Worm (Caenorhabditis elegans) whole organism, L3 larva: ENCODE results near the gene fbxa-171.
A peak's percentile ranks its signal among the peaks of the same experiment; 100 is the strongest.

Experiments
- R02D3.7 ChIP-seq: fragments of 150-350 bp; optimal IDR thresholded peaks from 2 replicates; lab custom pipeline; 2014; ENCODE audit warnings: missing biosample characterization, missing genetic modification characterization
- ZK546.5 ChIP-seq: sonication (generic microtip); optimal IDR thresholded peaks from 2 replicates; lab custom pipeline; 2017; ENCODE audit warnings: missing biosample characterization, missing genetic modification characterization
- ceh-16 ChIP-seq: sonication (generic microtip); optimal IDR thresholded peaks from 2 replicates; lab custom pipeline; 2017; ENCODE audit warnings: missing biosample characterization, missing genetic modification characterization
- ceh-28 ChIP-seq: fragments of 150-350 bp; optimal IDR thresholded peaks from 2 replicates; lab custom pipeline; 2014; ENCODE audit warnings: missing biosample characterization, missing genetic modification reagents, missing genetic modification characterization
- ceh-9 ChIP-seq: sonication (generic microtip); optimal IDR thresholded peaks from 2 replicates; lab custom pipeline; 2018; ENCODE audit warnings: missing biosample characterization, missing genetic modification characterization
- daf-12 ChIP-seq: fragments of 150-350 bp; optimal IDR thresholded peaks from 2 replicates; lab custom pipeline; 2014; ENCODE audit warnings: missing biosample characterization, missing genetic modification reagents, missing genetic modification characterization
- egl-27 ChIP-seq: sonication (generic microtip); optimal IDR thresholded peaks from 4 replicates; lab custom pipeline; 2017; ENCODE audit warnings: missing biosample characterization, missing genetic modification reagents, missing genetic modification characterization
- egl-5 ChIP-seq: fragments of 150-350 bp; optimal IDR thresholded peaks from 2 replicates; lab custom pipeline; 2017; ENCODE audit warnings: missing biosample characterization, missing genetic modification reagents, missing genetic modification characterization, inconsistent platforms
- elt-1 ChIP-seq: fragments of 150-350 bp; optimal IDR thresholded peaks from 2 replicates; lab custom pipeline; 2014; ENCODE audit warnings: missing biosample characterization, missing genetic modification characterization
- elt-2 ChIP-seq: sonication (generic microtip); optimal IDR thresholded peaks from 2 replicates; lab custom pipeline; 2016; ENCODE audit warnings: missing genetic modification reagents, mild to moderate bottlenecking, missing genetic modification characterization, missing compliant biosample characterization
- fkh-10 ChIP-seq: sonication (generic microtip); optimal IDR thresholded peaks from 2 replicates; lab custom pipeline; 2017; ENCODE audit warnings: missing biosample characterization, missing genetic modification reagents, missing genetic modification characterization
- fkh-2 ChIP-seq: fragments of 150-350 bp; optimal IDR thresholded peaks from 2 replicates; lab custom pipeline; 2014; ENCODE audit warnings: missing biosample characterization, missing genetic modification reagents, missing genetic modification characterization
- fos-1 ChIP-seq: fragments of 150-350 bp; optimal IDR thresholded peaks from 2 replicates; lab custom pipeline; 2014; ENCODE audit warnings: missing biosample characterization, missing genetic modification characterization
- jun-1 ChIP-seq: fragments of 150-350 bp; optimal IDR thresholded peaks from 2 replicates; lab custom pipeline; 2014; ENCODE audit warnings: missing biosample characterization, missing genetic modification reagents, missing genetic modification characterization
- lin-15B ChIP-seq: fragments of 150-350 bp; optimal IDR thresholded peaks from 2 replicates; lab custom pipeline; 2014; ENCODE audit warnings: missing biosample characterization, missing genetic modification characterization
- lin-39 ChIP-seq: fragments of 150-350 bp; optimal IDR thresholded peaks from 2 replicates; lab custom pipeline; 2018; ENCODE audit warnings: missing biosample characterization, missing genetic modification reagents, missing genetic modification characterization
- lsy-12 ChIP-seq: sonication (generic microtip); optimal IDR thresholded peaks from 2 replicates; lab custom pipeline; 2016; ENCODE audit warnings: mild to moderate bottlenecking, missing genetic modification characterization, missing compliant biosample characterization
- mdl-1 ChIP-seq: fragments of 150-350 bp; optimal IDR thresholded peaks from 2 replicates; lab custom pipeline; 2014; ENCODE audit warnings: missing biosample characterization, missing genetic modification characterization
- mml-1 ChIP-seq: fragments of 150-350 bp; sonication (generic microtip); optimal IDR thresholded peaks from 3 replicates; lab custom pipeline; 2014; ENCODE audit warnings: missing biosample characterization, missing genetic modification characterization
- nhr-23 ChIP-seq: fragments of 150-350 bp; optimal IDR thresholded peaks from 2 replicates; lab custom pipeline; 2014; ENCODE audit warnings: missing biosample characterization, missing genetic modification reagents, missing genetic modification characterization
- nhr-28 ChIP-seq: fragments of 150-350 bp; optimal IDR thresholded peaks from 2 replicates; lab custom pipeline; 2014; ENCODE audit warnings: missing biosample characterization, missing genetic modification characterization
- nhr-43 ChIP-seq: sonication (generic microtip); optimal IDR thresholded peaks from 2 replicates; lab custom pipeline; 2016; ENCODE audit warnings: mild to moderate bottlenecking, missing genetic modification characterization, missing compliant biosample characterization; ENCODE audit not compliant: poor library complexity, severe bottlenecking
- nhr-67 ChIP-seq: fragments of 150-350 bp; optimal IDR thresholded peaks from 2 replicates; lab custom pipeline; 2014; ENCODE audit warnings: missing biosample characterization, missing genetic modification characterization
- nhr-76 ChIP-seq: fragments of 150-350 bp; sonication (generic microtip); optimal IDR thresholded peaks from 5 replicates; lab custom pipeline; 2014; ENCODE audit warnings: missing biosample characterization, missing genetic modification characterization
- nhr-77 ChIP-seq: fragments of 150-350 bp; optimal IDR thresholded peaks from 2 replicates; lab custom pipeline; 2014; ENCODE audit warnings: missing biosample characterization, missing genetic modification characterization
- pqm-1 ChIP-seq: fragments of 150-350 bp; optimal IDR thresholded peaks from 2 replicates; lab custom pipeline; 2017; ENCODE audit warnings: missing biosample characterization, missing genetic modification characterization, inconsistent platforms
- sea-2 ChIP-seq: fragments of 150-350 bp; sonication (generic microtip); optimal IDR thresholded peaks from 4 replicates; lab custom pipeline; 2014; ENCODE audit warnings: missing biosample characterization, missing genetic modification reagents, missing genetic modification characterization
- skn-1 ChIP-seq: fragments of 150-350 bp; optimal IDR thresholded peaks from 2 replicates; lab custom pipeline; 2014; ENCODE audit warnings: missing biosample characterization, missing genetic modification characterization
- unc-39 ChIP-seq: sonication (generic microtip); optimal IDR thresholded peaks from 4 replicates; lab custom pipeline; 2017; ENCODE audit warnings: missing biosample characterization, missing genetic modification characterization
- unc-62 ChIP-seq: fragments of 150-350 bp; sonication (generic microtip); optimal IDR thresholded peaks from 4 replicates; lab custom pipeline; 2014; ENCODE audit warnings: missing biosample characterization, missing genetic modification reagents, missing genetic modification characterization
- zag-1 ChIP-seq: fragments of 150-350 bp; optimal IDR thresholded peaks from 2 replicates; lab custom pipeline; 2014; ENCODE audit warnings: missing biosample characterization, missing genetic modification characterization
- ztf-4 ChIP-seq: fragments of 150-350 bp; optimal IDR thresholded peaks from 2 replicates; lab custom pipeline; 2014; ENCODE audit warnings: missing biosample characterization, missing genetic modification characterization

Gene fbxa-171

DNA sequence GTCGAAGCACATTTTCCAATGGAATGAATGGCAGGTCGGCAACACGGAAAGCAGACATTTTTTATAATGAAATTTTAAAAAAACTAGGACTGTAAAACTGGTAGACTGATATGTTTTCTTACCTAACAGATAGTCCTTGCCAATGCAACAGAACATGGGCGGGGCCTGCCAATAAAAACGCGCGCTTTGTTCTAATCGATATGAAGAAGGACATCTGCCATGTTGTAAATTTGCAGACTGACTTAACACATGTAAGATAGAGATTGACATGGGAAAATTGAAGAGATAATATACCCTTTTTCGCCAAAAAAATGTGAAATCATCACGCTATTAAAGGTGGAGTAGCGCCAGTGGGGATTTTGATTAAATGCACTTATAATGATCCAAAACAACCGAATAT, 13.0 kb downstream of the fbxa-171 start, which contains the start of gene C38D9.8:
Gene C38D9.8 (minus strand): TSS at position 101 of the 400 bp plus-strand sequence.
- TF ChIP-seq nhr-23 (tag; lab: Kevin White, UChicago), result no peak
- TF ChIP-seq skn-1, result no peak
- no peak for TF ChIP-seq fkh-10
- TF ChIP-seq mdl-1 (tag; lab: Kevin White, UChicago), result no peak
- TF ChIP-seq ceh-28 (tag; lab: Kevin White, UChicago), result no peak
- TF ChIP-seq nhr-28 (tag; lab: Kevin White, UChicago), result no peak
- no peak for TF ChIP-seq fos-1 (tag; lab: Kevin White, UChicago)
- TF ChIP-seq ZK546.5 (tag; lab: Kevin White, UChicago), result no peak
- no peak for TF ChIP-seq nhr-43
- TF ChIP-seq unc-62 (GFP tag; lab: Kevin White, UChicago), result no peak
- no peak for TF ChIP-seq nhr-77
- no peak for TF ChIP-seq fkh-2 (tag; lab: Kevin White, UChicago)
- no peak for TF ChIP-seq ceh-9 (tag; lab: Kevin White, UChicago)
- TF ChIP-seq egl-27 (tag; lab: Kevin White, UChicago), result no peak
- no peak for TF ChIP-seq daf-12 (tag; lab: Kevin White, UChicago)
- no peak for TF ChIP-seq elt-1 (tag; lab: Kevin White, UChicago)
- TF ChIP-seq, all 47 proteins: peak for 0

DNA sequence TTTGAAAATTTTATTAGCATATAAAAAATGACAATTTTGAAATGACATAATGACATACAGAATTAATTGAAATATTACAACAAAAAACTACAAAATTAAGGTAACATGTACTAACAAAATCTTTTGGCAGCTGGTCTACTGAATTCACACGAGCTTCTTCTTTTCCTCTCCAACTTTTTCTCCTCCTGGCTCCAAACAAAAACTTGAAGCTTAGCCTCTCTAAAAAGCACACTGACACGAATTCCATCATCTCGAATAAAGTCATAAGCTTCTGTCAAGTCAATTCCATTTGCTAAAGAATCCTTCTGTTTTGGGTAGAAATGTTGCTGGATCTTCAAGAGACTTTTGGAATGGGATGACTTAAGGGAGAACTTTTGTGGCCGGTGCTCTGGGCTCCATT, 14.4 kb downstream of the fbxa-171 start:
- TF ChIP-seq skn-1, result no peak
- TF ChIP-seq nhr-76 (tag; lab: Kevin White, UChicago), result no peak
- TF ChIP-seq mml-1 (tag; lab: Kevin White, UChicago), result no peak
- no peak for TF ChIP-seq zag-1 (tag; lab: Kevin White, UChicago)
- no peak for TF ChIP-seq nhr-43
- no peak for TF ChIP-seq pqm-1 (tag; lab: Kevin White, UChicago)
- no peak for TF ChIP-seq egl-27 (tag; lab: Kevin White, UChicago)
- TF ChIP-seq nhr-67 (tag; lab: Kevin White, UChicago), result no peak
- TF ChIP-seq lin-15B (tag; lab: Kevin White, UChicago), result no peak
- no peak for TF ChIP-seq ztf-4 (tag; lab: Kevin White, UChicago)
- TF ChIP-seq sea-2 (GFP tag; lab: Kevin White, UChicago), result no peak
- no peak for TF ChIP-seq R02D3.7 (tag; lab: Kevin White, UChicago)
- no peak for TF ChIP-seq egl-5 (tag; lab: Kevin White, UChicago)
- no peak for TF ChIP-seq nhr-23 (tag; lab: Kevin White, UChicago)
- no peak for TF ChIP-seq nhr-77
- TF ChIP-seq lin-39 (tag; lab: Kevin White, UChicago), result no peak
- no peak for TF ChIP-seq fos-1 (tag; lab: Kevin White, UChicago)

DNA sequence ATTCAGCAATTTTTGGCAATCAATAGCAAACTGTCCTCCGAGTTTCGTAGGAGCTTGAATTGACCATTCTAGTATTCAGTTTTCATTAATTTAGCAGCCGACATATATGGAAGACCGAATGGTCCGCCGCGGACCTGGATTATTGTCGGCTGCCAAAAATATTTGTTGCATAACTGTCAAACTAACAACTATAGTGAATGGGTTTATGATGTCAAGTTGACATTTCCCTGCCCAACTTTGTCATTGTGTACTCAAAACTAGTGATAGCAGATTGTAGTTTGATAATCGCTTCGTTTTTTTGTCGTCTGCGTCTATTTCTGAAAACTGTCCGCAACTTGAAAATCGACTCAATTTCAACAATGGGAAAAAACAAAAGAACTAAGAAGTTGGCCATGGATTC, 16.4 kb downstream of the fbxa-171 start, which contains the start of gene fbxa-176:
Gene fbxa-176 (plus strand): TSS at position 314 of the 400 bp plus-strand sequence.
- TF ChIP-seq mml-1 (tag; lab: Kevin White, UChicago) (no peak), pqm-1 (tag; lab: Kevin White, UChicago) (peak; percentile 33), nhr-43 (no peak), lsy-12 (tag; lab: Kevin White, UChicago) (no peak), nhr-28 (tag; lab: Kevin White, UChicago) (no peak), unc-62 (GFP tag; lab: Kevin White, UChicago) (no peak), ceh-16 (tag; lab: Kevin White, UChicago) (no peak), unc-39 (tag; lab: Kevin White, UChicago) (no peak), elt-2 (tag; lab: Kevin White, UChicago) (peak; percentile 63), mdl-1 (tag; lab: Kevin White, UChicago) (no peak)

DNA sequence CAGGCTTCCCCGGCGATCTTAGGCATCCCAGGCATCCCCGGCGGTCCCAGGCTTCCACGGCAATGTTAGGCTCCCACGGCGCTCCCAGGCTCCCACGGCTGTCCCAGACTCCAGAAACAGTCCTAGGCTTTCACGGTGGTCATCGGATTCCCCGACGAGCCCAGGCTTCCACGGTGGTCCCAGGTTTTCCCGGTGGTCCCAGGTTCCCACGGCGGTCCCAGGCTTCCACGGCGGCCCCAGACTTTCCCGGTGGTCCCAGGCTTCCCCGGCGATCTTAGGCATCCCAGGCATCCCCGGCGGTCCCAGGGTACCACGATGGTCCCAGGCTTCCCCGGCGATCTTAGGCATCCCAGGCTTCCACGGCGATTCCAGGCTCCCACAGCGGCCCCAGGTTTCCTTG, 17.2 kb downstream of the fbxa-171 start:
- no peak for TF ChIP-seq jun-1 (tag; lab: Kevin White, UChicago)
- TF ChIP-seq fkh-2 (tag; lab: Kevin White, UChicago), result no peak

ce11 chrV:17546931-17547330, 18.9 kb downstream of the fbxa-171 start:
- peak; percentile 76 for TF ChIP-seq elt-2 (tag; lab: Kevin White, UChicago)
- TF ChIP-seq skn-1, result no peak
- TF ChIP-seq pqm-1 (tag; lab: Kevin White, UChicago), result peak; percentile 33
